Fruit fly (Drosophila melanogaster) whole organism, pupa: ENCODE measurements around the gene CG43091.

Experiments used
- CG13204 ChIP-seq: fragments of 200-800 bp; sonication (Bioruptor generic); optimal IDR thresholded peaks from 2 replicates; lab custom pipeline; 2018; ENCODE audit warnings: missing biosample characterization, mild to moderate bottlenecking, missing genetic modification characterization, moderate library complexity
- CG17806 ChIP-seq: fragments of 200-800 bp; sonication (Bioruptor generic); optimal IDR thresholded peaks from 2 replicates; lab custom pipeline; 2018; ENCODE audit warnings: missing biosample characterization, mild to moderate bottlenecking, missing genetic modification characterization, moderate library complexity
- CG8301 ChIP-seq: fragments of 200-800 bp; sonication (Bioruptor generic); optimal IDR thresholded peaks from 2 replicates; lab custom pipeline; 2018; ENCODE audit warnings: missing biosample characterization, mild to moderate bottlenecking, missing genetic modification characterization
- EcR ChIP-seq: fragments of 200-800 bp; sonication (Bioruptor generic); optimal IDR thresholded peaks from 3 replicates; lab custom pipeline; 2019; ENCODE audit warnings: missing biosample characterization, missing genetic modification characterization, mild to moderate bottlenecking, moderate library complexity, missing genetic modification reagents
- Pif1B ChIP-seq: fragments of 200-800 bp; sonication (Bioruptor generic); optimal IDR thresholded peaks from 3 replicates; lab custom pipeline; 2016; ENCODE audit warnings: missing biosample characterization, missing genetic modification characterization
- fd96Ca ChIP-seq: fragments of 200-800 bp; sonication (Bioruptor generic); IDR thresholded peaks from 3 replicates; pipeline ENCODE4 v1.3.6; 2022; ENCODE audit warnings: missing biosample characterization, missing genetic modification characterization

DNA sequence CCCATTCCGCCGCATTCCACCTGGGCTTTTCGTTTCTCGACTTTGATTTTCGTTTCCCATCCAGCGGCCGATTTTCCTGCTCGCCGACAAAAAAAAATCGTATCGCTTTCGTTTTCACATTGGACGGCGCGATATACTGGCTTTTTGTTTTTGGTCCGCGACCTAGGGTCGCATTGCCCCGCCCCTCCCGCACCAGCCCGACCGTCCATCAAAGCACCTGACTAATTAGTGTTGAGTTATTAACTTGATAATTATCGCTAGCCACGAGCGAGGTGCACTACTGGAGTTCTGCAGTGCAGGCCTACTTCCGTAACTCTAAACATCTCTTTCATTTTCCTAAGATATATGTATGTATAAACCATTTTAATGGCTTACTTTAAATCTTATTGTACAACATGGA lies 16.8 kb downstream of the CG43091 start:
- no peak for TF ChIP-seq fd96Ca (GFP tag; lab: Robert Waterston, UW)
- TF ChIP-seq CG17806 (tag; lab: Kevin White, UChicago) = no peak
- TF ChIP-seq CG8301 = no peak
- no peak for TF ChIP-seq Pif1B
- no peak for TF ChIP-seq CG13204
- TF ChIP-seq EcR (GFP tag; lab: Kevin White, UChicago) = no peak
